Fruit fly (Drosophila melanogaster) whole organism, embryonic: ENCODE results near the gene CG43251.

Experiments used
- Aef1 ChIP-seq: fragments of 200-800 bp; sonication (Bioruptor generic); IDR thresholded peaks from 3 replicates; pipeline ENCODE4 v1.3.6; 2022; ENCODE audit warnings: missing biosample characterization, missing genetic modification characterization
- Asciz ChIP-seq: fragments of 200-800 bp; sonication (Bioruptor generic); optimal IDR thresholded peaks from 2 replicates; lab custom pipeline; 2017; ENCODE audit warnings: missing biosample characterization, mild to moderate bottlenecking, missing genetic modification characterization, missing genetic modification reagents
- BEAF-32 ChIP-seq: fragments of 200-800 bp; sonication (Bioruptor generic); optimal IDR thresholded peaks from 3 replicates; lab custom pipeline; 2017; ENCODE audit warnings: missing biosample characterization, missing genetic modification characterization, mild to moderate bottlenecking, moderate library complexity, missing genetic modification reagents
- Bteb2 ChIP-seq: fragments of 200-800 bp; sonication (Bioruptor generic); optimal IDR thresholded peaks from 2 replicates; lab custom pipeline; 2016; ENCODE audit warnings: missing biosample characterization, missing genetic modification characterization
- CG12236 ChIP-seq: fragments of 200-800 bp; sonication (Bioruptor generic); optimal IDR thresholded peaks from 2 replicates; lab custom pipeline; 2016; ENCODE audit warnings: missing biosample characterization, missing genetic modification characterization
- CG12769 ChIP-seq: fragments of 200-800 bp; sonication (Bioruptor generic); optimal IDR thresholded peaks from 2 replicates; lab custom pipeline; 2019; ENCODE audit warnings: missing biosample characterization, mild to moderate bottlenecking, missing genetic modification characterization, moderate library complexity
- CG14965 ChIP-seq: fragments of 200-800 bp; sonication (Bioruptor generic); optimal IDR thresholded peaks from 2 replicates; lab custom pipeline; 2016; ENCODE audit warnings: missing biosample characterization, missing genetic modification characterization, borderline replicate concordance
- CG15514 ChIP-seq: fragments of 200-800 bp; sonication (Bioruptor generic); optimal IDR thresholded peaks from 3 replicates; lab custom pipeline; 2017; ENCODE audit warnings: missing biosample characterization, missing genetic modification characterization, mild to moderate bottlenecking, moderate library complexity, missing genetic modification reagents
- CG17328 ChIP-seq: fragments of 200-800 bp; sonication (Bioruptor generic); IDR thresholded peaks from 2 replicates; pipeline ENCODE4 v1.3.6; 2022; ENCODE audit warnings: missing biosample characterization, missing genetic modification characterization
- CG2116 ChIP-seq: fragments of 200-800 bp; sonication (Bioruptor generic); optimal IDR thresholded peaks from 3 replicates; lab custom pipeline; 2018; ENCODE audit warnings: missing biosample characterization, mild to moderate bottlenecking, missing genetic modification characterization
- CG4360 ChIP-seq: fragments of 200-800 bp; sonication (Bioruptor generic); IDR thresholded peaks from 2 replicates; pipeline ENCODE4 v1.3.6; 2022; ENCODE audit warnings: missing biosample characterization, missing genetic modification characterization
- CG4854 ChIP-seq: fragments of 200-800 bp; sonication (Bioruptor generic); optimal IDR thresholded peaks from 2 replicates; lab custom pipeline; 2016; ENCODE audit warnings: missing biosample characterization, missing genetic modification characterization, inconsistent platforms
- CG5245 ChIP-seq: fragments of 200-800 bp; sonication (Bioruptor generic); optimal IDR thresholded peaks from 3 replicates; lab custom pipeline; 2016; ENCODE audit warnings: missing biosample characterization, missing genetic modification characterization
- CG6683 ChIP-seq: fragments of 200-800 bp; sonication (Bioruptor generic); optimal IDR thresholded peaks from 2 replicates; lab custom pipeline; 2017; ENCODE audit warnings: missing biosample characterization, mild to moderate bottlenecking, missing genetic modification characterization, missing genetic modification reagents
- CG8290 ChIP-seq, 3 experiments: fragments of 200-800 bp; sonication (Bioruptor generic); optimal IDR thresholded peaks; 2 replicates each; lab custom pipeline; 2016 to 2019; ENCODE audit warnings: missing biosample characterization in 3 of 3, missing genetic modification characterization in 3 of 3, mild to moderate bottlenecking in 2 of 3, moderate library complexity in 1 of 3
- CG8388 ChIP-seq: fragments of 200-800 bp; sonication (Bioruptor generic); optimal IDR thresholded peaks from 2 replicates; lab custom pipeline; 2019; ENCODE audit warnings: missing biosample characterization, mild to moderate bottlenecking, missing genetic modification characterization, moderate library complexity
- CG8478 ChIP-seq: fragments of >200 bp; optimal IDR thresholded peaks from 2 replicates; lab custom pipeline; 2018
- Chrac-16 ChIP-seq: fragments of 200-800 bp; sonication (Bioruptor generic); optimal IDR thresholded peaks from 3 replicates; lab custom pipeline; 2016; ENCODE audit warnings: missing biosample characterization, missing genetic modification characterization
- Dad ChIP-seq: fragments of 200-800 bp; sonication (Bioruptor generic); optimal IDR thresholded peaks from 3 replicates; lab custom pipeline; 2016; ENCODE audit warnings: missing biosample characterization, missing genetic modification characterization
- Dek ChIP-seq: fragments of 200-800 bp; sonication (Bioruptor generic); optimal IDR thresholded peaks from 3 replicates; lab custom pipeline; 2019; ENCODE audit warnings: missing biosample characterization, mild to moderate bottlenecking, missing genetic modification characterization, moderate library complexity
- Drgx ChIP-seq: fragments of 200-800 bp; sonication (Bioruptor generic); IDR thresholded peaks from 2 replicates; pipeline ENCODE4 v1.3.6; 2022; ENCODE audit warnings: missing biosample characterization, missing genetic modification characterization
- Ets97D ChIP-seq: fragments of 200-800 bp; sonication (Bioruptor generic); optimal IDR thresholded peaks from 3 replicates; lab custom pipeline; 2016; ENCODE audit warnings: missing biosample characterization, missing genetic modification characterization
- HLH4C ChIP-seq: fragments of 200-800 bp; sonication (Bioruptor generic); IDR thresholded peaks from 3 replicates; pipeline ENCODE4 v1.3.6; 2022; ENCODE audit warnings: missing biosample characterization, missing genetic modification characterization; ENCODE audit not compliant: partially characterized antibody
- HmgD ChIP-seq: fragments of 200-800 bp; sonication (Bioruptor generic); optimal IDR thresholded peaks from 3 replicates; lab custom pipeline; 2016; ENCODE audit warnings: missing biosample characterization, missing genetic modification characterization
- Hmr ChIP-seq: fragments of 200-800 bp; sonication (Bioruptor generic); optimal IDR thresholded peaks from 3 replicates; lab custom pipeline; 2017; ENCODE audit warnings: mild to moderate bottlenecking, missing biosample characterization, missing genetic modification reagents, missing genetic modification characterization
- Mrtf ChIP-seq: fragments of 200-800 bp; sonication (Bioruptor generic); IDR thresholded peaks from 3 replicates; pipeline ENCODE4 v1.3.6; 2022; ENCODE audit warnings: missing biosample characterization, missing genetic modification characterization
- Rfx ChIP-seq: fragments of 200-800 bp; sonication (Bioruptor generic); IDR thresholded peaks from 2 replicates; pipeline ENCODE4 v1.3.6; 2022; ENCODE audit warnings: missing biosample characterization, missing genetic modification characterization
- Scr ChIP-seq: fragments of 200-800 bp; sonication (Bioruptor generic); IDR thresholded peaks from 2 replicates; pipeline ENCODE4 v1.3.6; 2022; ENCODE audit warnings: missing biosample characterization, missing genetic modification characterization; ENCODE audit not compliant: partially characterized antibody
- Sin3A ChIP-seq: fragments of >200 bp; optimal IDR thresholded peaks from 2 replicates; lab custom pipeline; 2018
- Xbp1 ChIP-seq: fragments of 200-800 bp; sonication (Bioruptor generic); optimal IDR thresholded peaks from 3 replicates; lab custom pipeline; 2016; ENCODE audit warnings: missing biosample characterization, mild to moderate bottlenecking, missing genetic modification characterization
- ato ChIP-seq: fragments of 200-800 bp; sonication (Bioruptor generic); IDR thresholded peaks from 2 replicates; pipeline ENCODE4 v1.3.6; 2022; ENCODE audit warnings: missing biosample characterization, missing genetic modification characterization; ENCODE audit not compliant: partially characterized antibody
- bigmax ChIP-seq: fragments of 200-800 bp; sonication (Bioruptor generic); optimal IDR thresholded peaks from 2 replicates; lab custom pipeline; 2018; ENCODE audit warnings: missing biosample characterization, mild to moderate bottlenecking, missing genetic modification characterization
- bowl ChIP-seq: fragments of 200-800 bp; sonication (Bioruptor generic); IDR thresholded peaks from 2 replicates; pipeline ENCODE4 v1.3.6; 2022; ENCODE audit warnings: missing biosample characterization, missing genetic modification characterization
- dan ChIP-seq: fragments of 200-800 bp; sonication (Bioruptor generic); IDR thresholded peaks from 2 replicates; pipeline ENCODE4 v1.3.6; 2022; ENCODE audit warnings: missing biosample characterization, missing genetic modification characterization
- danr ChIP-seq: fragments of 200-800 bp; sonication (Bioruptor generic); IDR thresholded peaks from 2 replicates; pipeline ENCODE4 v1.3.6; 2022; ENCODE audit warnings: missing biosample characterization, missing genetic modification characterization
- dysf ChIP-seq: fragments of 200-800 bp; sonication (Bioruptor generic); IDR thresholded peaks from 3 replicates; pipeline ENCODE4 v1.3.6; 2022; ENCODE audit warnings: missing biosample characterization, missing genetic modification characterization
- gt ChIP-seq: fragments of 200-800 bp; sonication (Bioruptor generic); IDR thresholded peaks from 2 replicates; pipeline ENCODE4 v1.3.6; 2022; ENCODE audit warnings: missing biosample characterization, missing genetic modification characterization
- lab ChIP-seq: fragments of 200-800 bp; sonication (Bioruptor generic); optimal IDR thresholded peaks from 3 replicates; lab custom pipeline; 2017; ENCODE audit warnings: missing biosample characterization, missing genetic modification characterization, mild to moderate bottlenecking, moderate library complexity, missing genetic modification reagents
- nmo ChIP-seq: fragments of 200-800 bp; sonication (Bioruptor generic); optimal IDR thresholded peaks from 2 replicates; lab custom pipeline; 2018; ENCODE audit warnings: missing biosample characterization, mild to moderate bottlenecking, missing genetic modification characterization, moderate library complexity
- nom ChIP-seq: fragments of 200-800 bp; sonication (Bioruptor generic); optimal IDR thresholded peaks from 2 replicates; lab custom pipeline; 2017; ENCODE audit warnings: missing biosample characterization, missing genetic modification characterization, mild to moderate bottlenecking, moderate library complexity, missing genetic modification reagents
- pho ChIP-seq: fragments of 200-800 bp; sonication (Bioruptor generic); optimal IDR thresholded peaks from 2 replicates; lab custom pipeline; 2016; ENCODE audit warnings: missing biosample characterization, missing genetic modification characterization
- repo ChIP-seq: fragments of 200-800 bp; sonication (Bioruptor generic); optimal IDR thresholded peaks from 2 replicates; lab custom pipeline; 2016; ENCODE audit warnings: missing biosample characterization, missing genetic modification characterization
- rib ChIP-seq: fragments of 200-800 bp; sonication (Bioruptor generic); IDR thresholded peaks from 2 replicates; pipeline ENCODE4 v1.3.6; 2022; ENCODE audit warnings: missing biosample characterization, missing genetic modification characterization
- row ChIP-seq: fragments of 200-800 bp; sonication (Bioruptor generic); IDR thresholded peaks from 3 replicates; pipeline ENCODE4 v1.3.6; 2022; ENCODE audit warnings: missing biosample characterization, missing genetic modification characterization
- run ChIP-seq: fragments of 200-800 bp; sonication (Bioruptor generic); optimal IDR thresholded peaks from 3 replicates; lab custom pipeline; 2018; ENCODE audit warnings: missing biosample characterization, mild to moderate bottlenecking, missing genetic modification characterization
- seq ChIP-seq: fragments of 200-800 bp; sonication (Bioruptor generic); IDR thresholded peaks from 2 replicates; pipeline ENCODE4 v1.3.6; 2022; ENCODE audit warnings: missing biosample characterization, missing genetic modification characterization
- ssp ChIP-seq: fragments of 200-800 bp; sonication (Bioruptor generic); IDR thresholded peaks from 2 replicates; pipeline ENCODE4 v1.3.6; 2022; ENCODE audit warnings: missing biosample characterization, missing genetic modification characterization
- tna ChIP-seq: fragments of 200-800 bp; sonication (Bioruptor generic); IDR thresholded peaks from 2 replicates; pipeline ENCODE4 v1.3.6; 2022; ENCODE audit warnings: missing biosample characterization, missing genetic modification characterization; ENCODE audit not compliant: partially characterized antibody
- trem ChIP-seq: fragments of 200-800 bp; optimal IDR thresholded peaks from 3 replicates; lab custom pipeline; 2019; ENCODE audit warnings: missing biosample characterization, mild to moderate bottlenecking, missing genetic modification characterization, moderate library complexity
- twi ChIP-seq: fragments of 200-800 bp; optimal IDR thresholded peaks from 2 replicates; lab custom pipeline; 2019; ENCODE audit warnings: missing biosample characterization, mild to moderate bottlenecking, missing genetic modification characterization, moderate library complexity

CG43251 gene

dm6 chr3L:20785742-20786427 lies 27.2 kb downstream of the CG43251 start, which contains the start of gene Pcif1 (continued):
- TF ChIP-seq row = peak; percentile 73
- peak; percentile 39 for TF ChIP-seq nom (GFP tag; lab: Kevin White, UChicago)
- TF ChIP-seq Bteb2 (GFP tag; lab: Kevin White, UChicago) = no peak
- peak; percentile 67 for TF ChIP-seq trem (tag; lab: Kevin White, UChicago)
- TF ChIP-seq CG4360 (GFP tag; lab: Robert Waterston, UW) = no peak
- peak; percentile 98 for TF ChIP-seq HLH4C (GFP tag; lab: Robert Waterston, UW)
- no peak for TF ChIP-seq repo (GFP tag; lab: Kevin White, UChicago)
- no peak for TF ChIP-seq dysf (GFP tag; lab: Robert Waterston, UW)
- peak; percentile 47 for TF ChIP-seq nmo
- TF ChIP-seq CG17328 (GFP tag; lab: Robert Waterston, UW) = no peak
- TF ChIP-seq CG8478 (lab: Kevin White, UChicago) = no peak
- TF ChIP-seq Scr (GFP tag; lab: Robert Waterston, UW) = peak; percentile 99
- TF ChIP-seq Hmr (GFP tag; lab: Kevin White, UChicago) = no peak
- TF ChIP-seq Chrac-16 (GFP tag; lab: Kevin White, UChicago) = no peak
- peak; percentile 78 for TF ChIP-seq CG2116 (GFP tag; lab: Kevin White, UChicago)
- peak; percentile 99 for TF ChIP-seq ato (GFP tag; lab: Robert Waterston, UW)
- TF ChIP-seq Rfx (GFP tag; lab: Robert Waterston, UW) = peak; percentile 54
- peak; percentile 99 for TF ChIP-seq tna (GFP tag; lab: Robert Waterston, UW)
- no peak for TF ChIP-seq CG12236 (GFP tag; lab: Kevin White, UChicago)
- TF ChIP-seq CG4854 (GFP tag; lab: Kevin White, UChicago) = peak; percentile 22
- peak; percentile 52 for TF ChIP-seq Ets97D
- no peak for TF ChIP-seq CG8388
- TF ChIP-seq CG12769 (tag; lab: Kevin White, UChicago) = no peak
- no peak for TF ChIP-seq CG5245 (GFP tag; lab: Kevin White, UChicago)
- TF ChIP-seq Aef1 = no peak
- no peak for TF ChIP-seq seq (GFP tag; lab: Robert Waterston, UW)
- peak; percentile 50; the same call in 1 of the 2 replicates for TF ChIP-seq rib (GFP tag; lab: Robert Waterston, UW)
- TF ChIP-seq twi (tag; lab: Kevin White, UChicago) = no peak
- no peak for TF ChIP-seq dan (GFP tag; lab: Robert Waterston, UW)
- TF ChIP-seq HmgD (GFP tag; lab: Kevin White, UChicago) = peak; percentile 22
- no peak for TF ChIP-seq ssp (GFP tag; lab: Robert Waterston, UW)
- TF ChIP-seq Dad (GFP tag; lab: Kevin White, UChicago) = no peak
- no peak for TF ChIP-seq CG14965 (GFP tag; lab: Kevin White, UChicago)
- no peak for TF ChIP-seq Asciz (GFP tag; lab: Kevin White, UChicago)
- TF ChIP-seq bigmax = peak; percentile 19
- TF ChIP-seq gt (GFP tag; lab: Robert Waterston, UW) = no peak
- no peak for TF ChIP-seq Mrtf
- peak; percentile 46 for TF ChIP-seq Sin3A (lab: Kevin White, UChicago)
- no peak for TF ChIP-seq lab (GFP tag; lab: Kevin White, UChicago)
- TF ChIP-seq danr (GFP tag; lab: Robert Waterston, UW) = no peak
- TF ChIP-seq CG8290 (GFP tag; optimal IDR thresholded peaks at IDR 0.05; lab: Kevin White, UChicago) = no peak
- TF ChIP-seq CG8290 (tag; optimal IDR thresholded peaks at IDR 0.05; lab: Kevin White, UChicago) = peak in 1 of 2 experiments; percentile 48
- no peak for TF ChIP-seq run
- TF ChIP-seq pho = no peak
- peak; percentile 98 for TF ChIP-seq BEAF-32 (GFP tag; lab: Kevin White, UChicago)
- no peak for TF ChIP-seq Drgx (GFP tag; lab: Robert Waterston, UW)
- TF ChIP-seq CG15514 (GFP tag; lab: Kevin White, UChicago) = peak; percentile 75
- no peak for TF ChIP-seq Dek (tag; lab: Kevin White, UChicago)
- TF ChIP-seq CG6683 = no peak
- TF ChIP-seq Xbp1 (GFP tag; lab: Kevin White, UChicago) = no peak
- no peak for TF ChIP-seq bowl (GFP tag; lab: Robert Waterston, UW)
